Worm (Caenorhabditis elegans) whole organism, early embryonic: ENCODE measurements around the gene C04B4.1.

Source experiments
- F13C5.2 ChIP-seq: sonication (generic microtip); optimal IDR thresholded peaks from 2 replicates; lab custom pipeline; 2017; ENCODE audit warnings: mild to moderate bottlenecking, missing genetic modification characterization, inconsistent platforms, missing compliant biosample characterization
- aly-1 ChIP-seq: sonication (generic microtip); optimal IDR thresholded peaks from 2 replicates; lab custom pipeline; 2016; ENCODE audit warnings: missing genetic modification characterization, missing compliant biosample characterization
- ama-1 ChIP-seq: fragments of 150-350 bp; optimal IDR thresholded peaks from 2 replicates; lab custom pipeline; 2014
- ceh-13 ChIP-seq: fragments of 200-800 bp; sonication (Bioruptor generic); optimal IDR thresholded peaks from 2 replicates; lab custom pipeline; 2018; ENCODE audit warnings: mild to moderate bottlenecking, missing genetic modification characterization, missing compliant biosample characterization
- ceh-36 ChIP-seq: sonication (generic microtip); optimal IDR thresholded peaks from 2 replicates; lab custom pipeline; 2016; ENCODE audit warnings: missing genetic modification characterization, inconsistent platforms, missing compliant biosample characterization
- ets-7 ChIP-seq: sonication (generic microtip); optimal IDR thresholded peaks from 2 replicates; lab custom pipeline; 2016; ENCODE audit warnings: missing genotype, missing genetic modification characterization, missing compliant biosample characterization
- flt-1 ChIP-seq: fragments of 200-800 bp; sonication (Bioruptor generic); IDR thresholded peaks from 2 replicates; pipeline ENCODE4 v1.3.6; 2022; ENCODE audit warnings: missing genetic modification characterization, missing compliant biosample characterization
- hmbx-1 ChIP-seq: sonication (generic microtip); optimal IDR thresholded peaks from 2 replicates; lab custom pipeline; 2016; ENCODE audit warnings: mild to moderate bottlenecking, missing genetic modification characterization, missing compliant biosample characterization
- pes-1 ChIP-seq: fragments of 200-800 bp; sonication (Bioruptor generic); IDR thresholded peaks from 2 replicates; pipeline ENCODE4 v1.3.6; 2022; ENCODE audit warnings: missing genetic modification reagents, missing genetic modification characterization, missing compliant biosample characterization
- scrt-1 ChIP-seq: fragments of 200-800 bp; sonication (Bioruptor generic); IDR thresholded peaks from 2 replicates; pipeline ENCODE4 v1.3.6; 2022; ENCODE audit warnings: missing genetic modification characterization, missing compliant biosample characterization
- sea-1 ChIP-seq: fragments of 200-800 bp; sonication (Bioruptor generic); conservative IDR thresholded peaks from 2 replicates; pipeline ENCODE4 v1.3.6; 2022; ENCODE audit warnings: missing genetic modification characterization, missing compliant biosample characterization
- tbx-37 ChIP-seq: fragments of 200-800 bp; sonication (Bioruptor generic); conservative IDR thresholded peaks from 2 replicates; pipeline ENCODE4 v1.3.6; 2022; ENCODE audit warnings: missing genetic modification reagents, missing genetic modification characterization, missing compliant biosample characterization
- tra-4 ChIP-seq: sonication (generic microtip); optimal IDR thresholded peaks from 2 replicates; lab custom pipeline; 2017; ENCODE audit warnings: missing genetic modification characterization, missing compliant biosample characterization

DNA sequence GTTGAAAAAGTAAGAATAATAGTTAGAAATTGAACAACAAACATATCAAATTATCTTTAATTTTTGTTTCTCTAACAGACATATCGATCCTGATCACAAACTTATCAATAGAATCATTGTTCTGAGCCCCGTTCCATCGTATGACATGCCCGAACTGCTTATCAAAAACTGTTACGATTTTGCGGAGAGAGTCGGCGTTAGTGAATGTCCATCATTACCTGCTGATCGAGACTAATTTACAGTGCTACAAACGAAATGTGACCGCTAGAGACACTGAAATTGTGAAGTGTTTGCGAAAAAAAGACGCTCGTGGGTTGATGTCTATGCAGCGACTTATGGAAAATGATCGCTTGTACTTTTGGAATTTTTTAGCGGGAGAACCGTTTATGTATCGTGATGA lies 37.7 kb upstream of the C04B4.1 start:
- TF ChIP-seq tbx-37 (GFP tag; lab: Robert Waterston, UW) (no peak), pes-1 (no peak), ama-1 (lab: Kevin White, UChicago) (no peak), ets-7 (tag; lab: Kevin White, UChicago) (no peak), aly-1 (tag; lab: Kevin White, UChicago) (no peak), sea-1 (no peak), F13C5.2 (tag; lab: Kevin White, UChicago) (no peak), tra-4 (tag; lab: Kevin White, UChicago) (no peak), hmbx-1 (tag; lab: Kevin White, UChicago) (no peak), scrt-1 (GFP tag; lab: Robert Waterston, UW) (no peak), flt-1 (GFP tag; lab: Robert Waterston, UW) (no peak), ceh-36 (no peak), ceh-13 (GFP tag; lab: Kevin White, UChicago) (no peak)
